Worm (Caenorhabditis elegans): ENCODE data around the gene let-767.

let-767 gene

ce11 chrIII:6364395-6364794, 24.6 kb upstream of the let-767 start:
- TF ChIP-seq pax-1 (tag; optimal IDR thresholded peaks at IDR 0.05) (no peak), ceh-18 (tag; optimal IDR thresholded peaks at IDR 0.05) (peak; percentile 21)

- TF ChIP-seq lim-6 (tag; optimal IDR thresholded peaks at IDR 0.05) = no peak
- TF ChIP-seq ahr-1 (tag; optimal IDR thresholded peaks at IDR 0.05) = no peak
- no peak for TF ChIP-seq eyg-1 (tag; optimal IDR thresholded peaks at IDR 0.05)
- TF ChIP-seq tbx-2 (tag; optimal IDR thresholded peaks at IDR 0.05) = peak; percentile 5
- TF ChIP-seq pax-1 (tag; optimal IDR thresholded peaks at IDR 0.05) = no peak
- peak; percentile 27 for TF ChIP-seq rnt-1 (tag; optimal IDR thresholded peaks at IDR 0.05)
- no peak for TF ChIP-seq sox-4 (tag; optimal IDR thresholded peaks at IDR 0.05)
- TF ChIP-seq ceh-18 (tag; optimal IDR thresholded peaks at IDR 0.05) = peak; percentile 57
These were observed 22.7 kb upstream of the let-767 start for ce11 chrIII:6362323-6362922.

ce11 chrIII:6361560-6361959, 21.8 kb upstream of the let-767 start:
- TF ChIP-seq hlh-15 (tag; optimal IDR thresholded peaks at IDR 0.05) = no peak
- no peak for TF ChIP-seq C38D4.7 (GFP tag; optimal IDR thresholded peaks at IDR 0.05)
- no peak for TF ChIP-seq lin-11 (tag; optimal IDR thresholded peaks at IDR 0.05)
- TF ChIP-seq elt-2 (tag; optimal IDR thresholded peaks at IDR 0.05) = peak; percentile 91

ce11 chrIII:6360825-6361224, 21.1 kb upstream of the let-767 start:
- TF ChIP-seq F13H6.1 (tag; optimal IDR thresholded peaks at IDR 0.05) = no peak
- no peak for TF ChIP-seq pros-1 (tag; optimal IDR thresholded peaks at IDR 0.05)
- TF ChIP-seq hlh-6 (tag; optimal IDR thresholded peaks at IDR 0.05) = no peak
- TF ChIP-seq ceh-19 (GFP tag; optimal IDR thresholded peaks at IDR 0.05) = no peak
- no peak for TF ChIP-seq ama-1 (optimal IDR thresholded peaks at IDR 0.05)
- no peak for TF ChIP-seq ceh-14 (tag; optimal IDR thresholded peaks at IDR 0.05)
- no peak for TF ChIP-seq K09A11.1 (tag; optimal IDR thresholded peaks at IDR 0.05; ENCODE audit: insufficient read depth)
- TF ChIP-seq che-1 (tag; optimal IDR thresholded peaks at IDR 0.05) = no peak
- no peak for TF ChIP-seq pha-4 (tag; optimal IDR thresholded peaks at IDR 0.05)
- no peak for TF ChIP-seq fkh-10 (GFP tag; optimal IDR thresholded peaks at IDR 0.05)
- TF ChIP-seq madf-2 (tag; optimal IDR thresholded peaks at IDR 0.05) = no peak

ce11 chrIII:6360114-6360513, 20.3 kb upstream of the let-767 start:
- TF ChIP-seq pax-1 (tag; optimal IDR thresholded peaks at IDR 0.05) = no peak
- TF ChIP-seq ttx-3 (tag; optimal IDR thresholded peaks at IDR 0.05) = no peak
- TF ChIP-seq ceh-19 (GFP tag; optimal IDR thresholded peaks at IDR 0.05) = no peak
- peak; percentile 25 for TF ChIP-seq unc-55 (GFP tag; optimal IDR thresholded peaks at IDR 0.05)
- no peak for TF ChIP-seq F13H6.1 (tag; optimal IDR thresholded peaks at IDR 0.05)
- peak; percentile 34 for TF ChIP-seq ceh-18 (tag; optimal IDR thresholded peaks at IDR 0.05)
- no peak for TF ChIP-seq ahr-1 (tag; optimal IDR thresholded peaks at IDR 0.05)

- peak; percentile 2 for TF ChIP-seq hlh-30 (tag; optimal IDR thresholded peaks at IDR 0.05; ENCODE audit: insufficient read depth)
- no peak for TF ChIP-seq C08G9.2 (tag; optimal IDR thresholded peaks at IDR 0.05)
- no peak for TF ChIP-seq elt-2 (tag; optimal IDR thresholded peaks at IDR 0.05)
- no peak for TF ChIP-seq unc-3 (GFP tag; conservative IDR thresholded peaks at IDR 0.05)
- no peak for TF ChIP-seq unc-3 (tag; optimal IDR thresholded peaks at IDR 0.05)
These were observed 19.5 kb upstream of the let-767 start for ce11 chrIII:6359171-6359854.

ce11 chrIII:6358704-6359103, 18.9 kb upstream of the let-767 start:
- no peak for TF ChIP-seq hlh-6 (tag; optimal IDR thresholded peaks at IDR 0.05)
- TF ChIP-seq ceh-34 (tag; optimal IDR thresholded peaks at IDR 0.05) = no peak
